Worm (Caenorhabditis elegans) whole organism, L1 larva: ENCODE measurements around the gene acr-17.
"Not testable (repeated sequence)": the region's sequence is repeated elsewhere in the genome, so short reads cannot be mapped to it uniquely, and the experiment has no call there.

Source experiments
- C34B4.2 ChIP-seq: sonication (generic microtip); optimal IDR thresholded peaks from 2 replicates; lab custom pipeline; 2017; ENCODE audit warnings: mild to moderate bottlenecking, missing genetic modification characterization, missing compliant biosample characterization
- F16B12.6 ChIP-seq: fragments of 150-350 bp; optimal IDR thresholded peaks from 2 replicates; lab custom pipeline; 2014; ENCODE audit warnings: missing biosample characterization, missing genetic modification characterization
- Y116A8C.19 ChIP-seq: sonication (generic microtip); optimal IDR thresholded peaks from 2 replicates; lab custom pipeline; 2016; ENCODE audit warnings: missing compliant biosample characterization, missing genetic modification characterization, borderline replicate concordance
- aly-2 ChIP-seq: fragments of 150-350 bp; optimal IDR thresholded peaks from 2 replicates; lab custom pipeline; 2014; ENCODE audit warnings: missing biosample characterization, missing genetic modification characterization
- blmp-1 ChIP-seq: fragments of 150-350 bp; optimal IDR thresholded peaks from 2 replicates; lab custom pipeline; 2014; ENCODE audit warnings: missing biosample characterization, missing genetic modification characterization
- ces-1 ChIP-seq: fragments of 150-350 bp; optimal IDR thresholded peaks from 2 replicates; lab custom pipeline; 2014; ENCODE audit warnings: missing biosample characterization, missing genetic modification reagents, missing genetic modification characterization
- dpl-1 ChIP-seq, 3 experiments: fragments of 150-350 bp in 2 of 3; sonication (generic microtip) in 1 of 3; optimal IDR thresholded peaks; 2 replicates each; lab custom pipeline; 2014 to 2017; ENCODE audit warnings: missing biosample characterization in 3 of 3, missing genetic modification characterization in 3 of 3, missing genetic modification reagents in 3 of 3
- efl-1 ChIP-seq, 4 experiments: fragments of 150-350 bp; optimal IDR thresholded peaks in 3 of 4; peaks in 1 of 4; 1 replicate in 1 of 4; 2 replicates in 3 of 4; lab custom pipeline; 2014; ENCODE audit warnings: missing biosample characterization in 2 of 4, missing genetic modification characterization in 2 of 4, missing genetic modification reagents in 2 of 4
- egl-27 ChIP-seq, 2 experiments: fragments of 150-350 bp in 1 of 2; sonication (generic microtip); optimal IDR thresholded peaks; 3 replicates each; lab custom pipeline; 2017 to 2018; ENCODE audit warnings: missing biosample characterization in 2 of 2, missing genetic modification characterization in 2 of 2, missing genetic modification reagents in 2 of 2
- elt-2 ChIP-seq: sonication (generic microtip); optimal IDR thresholded peaks from 2 replicates; lab custom pipeline; 2016; ENCODE audit warnings: missing genetic modification characterization, mild to moderate bottlenecking, inconsistent platforms, missing compliant biosample characterization, missing genetic modification reagents
- elt-3 ChIP-seq, 6 experiments: fragments of 150-350 bp in 1 of 6; sonication (generic microtip); optimal IDR thresholded peaks; 2 replicates each; lab custom pipeline; 2017 to 2018; ENCODE audit warnings: missing biosample characterization in 6 of 6, missing genetic modification characterization in 6 of 6, inconsistent platforms in 1 of 6
- fkh-10 ChIP-seq: sonication (generic microtip); optimal IDR thresholded peaks from 2 replicates; lab custom pipeline; 2017; ENCODE audit warnings: missing biosample characterization, missing genetic modification reagents, missing genetic modification characterization
- fkh-4 ChIP-seq: sonication (generic microtip); optimal IDR thresholded peaks from 2 replicates; lab custom pipeline; 2016; ENCODE audit warnings: missing compliant biosample characterization, missing genetic modification characterization, borderline replicate concordance
- fos-1 ChIP-seq: fragments of 150-350 bp; optimal IDR thresholded peaks from 2 replicates; lab custom pipeline; 2014; ENCODE audit warnings: missing biosample characterization, missing genetic modification characterization
- hlh-4 ChIP-seq: sonication (generic microtip); optimal IDR thresholded peaks from 2 replicates; lab custom pipeline; 2016; ENCODE audit warnings: mild to moderate bottlenecking, missing genetic modification characterization, missing compliant biosample characterization
- isw-1 ChIP-seq: fragments of 200-800 bp; sonication (Bioruptor generic); IDR thresholded peaks from 2 replicates; pipeline ENCODE4 v1.3.6; 2022; ENCODE audit warnings: missing genetic modification characterization, missing compliant biosample characterization
- lin-13 ChIP-seq: fragments of 150-350 bp; optimal IDR thresholded peaks from 2 replicates; lab custom pipeline; 2014; ENCODE audit warnings: missing biosample characterization, missing genetic modification reagents, missing genetic modification characterization
- lin-14 ChIP-seq: fragments of 200-800 bp; sonication (Bioruptor generic); optimal IDR thresholded peaks from 2 replicates; lab custom pipeline; 2018; ENCODE audit warnings: mild to moderate bottlenecking, missing genetic modification characterization, moderate library complexity, missing compliant biosample characterization
- lin-15B ChIP-seq: fragments of 150-350 bp; sonication (generic microtip); optimal IDR thresholded peaks from 3 replicates; lab custom pipeline; 2014; ENCODE audit warnings: missing biosample characterization, missing genetic modification characterization
- lin-39 ChIP-seq: fragments of 150-350 bp; optimal IDR thresholded peaks from 2 replicates; lab custom pipeline; 2014; ENCODE audit warnings: missing biosample characterization, missing genetic modification reagents, missing genetic modification characterization
- lir-3 ChIP-seq: sonication (generic microtip); optimal IDR thresholded peaks from 2 replicates; lab custom pipeline; 2016; ENCODE audit warnings: mild to moderate bottlenecking, missing genetic modification characterization, moderate library complexity, missing compliant biosample characterization; ENCODE audit not compliant: poor library complexity
- lsy-2 ChIP-seq, 2 experiments: fragments of 150-350 bp; optimal IDR thresholded peaks; 2 replicates each; lab custom pipeline; 2014; ENCODE audit warnings: missing biosample characterization in 2 of 2, missing genetic modification characterization in 2 of 2
- mab-9 ChIP-seq: fragments of 200-800 bp; sonication (Bioruptor generic); IDR thresholded peaks from 2 replicates; pipeline ENCODE4 v1.3.6; 2022; ENCODE audit warnings: missing genetic modification reagents, missing genetic modification characterization, missing compliant biosample characterization
- mep-1 ChIP-seq: fragments of 150-350 bp; optimal IDR thresholded peaks from 2 replicates; lab custom pipeline; 2014; ENCODE audit warnings: missing biosample characterization, missing genetic modification characterization
- nhr-12 ChIP-seq: sonication (generic microtip); optimal IDR thresholded peaks from 2 replicates; lab custom pipeline; 2017; ENCODE audit warnings: missing biosample characterization, missing genetic modification characterization
- nhr-19 ChIP-seq: fragments of 200-800 bp; sonication (Bioruptor generic); conservative IDR thresholded peaks from 2 replicates; pipeline ENCODE4 v1.3.6; 2022; ENCODE audit warnings: missing genetic modification characterization, missing compliant biosample characterization
- nhr-20 ChIP-seq: sonication (generic microtip); optimal IDR thresholded peaks from 2 replicates; lab custom pipeline; 2016; ENCODE audit warnings: mild to moderate bottlenecking, missing genetic modification characterization, missing compliant biosample characterization
- nhr-237 ChIP-seq: fragments of 150-350 bp; optimal IDR thresholded peaks from 2 replicates; lab custom pipeline; 2014; ENCODE audit warnings: missing biosample characterization, missing genetic modification characterization
- nhr-71 ChIP-seq: sonication (generic microtip); optimal IDR thresholded peaks from 2 replicates; lab custom pipeline; 2016; ENCODE audit warnings: mild to moderate bottlenecking, missing genetic modification characterization, moderate library complexity, missing compliant biosample characterization
- nhr-76 ChIP-seq: sonication (generic microtip); optimal IDR thresholded peaks from 2 replicates; lab custom pipeline; 2017; ENCODE audit warnings: missing biosample characterization, missing genetic modification characterization
- nhr-90 ChIP-seq: sonication (generic microtip); optimal IDR thresholded peaks from 2 replicates; lab custom pipeline; 2016; ENCODE audit warnings: mild to moderate bottlenecking, missing genetic modification characterization, missing compliant biosample characterization; ENCODE audit not compliant: poor library complexity
- pag-3 ChIP-seq: sonication (generic microtip); optimal IDR thresholded peaks from 2 replicates; lab custom pipeline; 2017; ENCODE audit warnings: missing genetic modification characterization, mild to moderate bottlenecking, missing compliant biosample characterization, antibody characterized with exemption, borderline replicate concordance; ENCODE audit not compliant: insufficient read depth
- pax-3 ChIP-seq: fragments of 200-800 bp; sonication (Bioruptor generic); optimal IDR thresholded peaks from 2 replicates; lab custom pipeline; 2018; ENCODE audit warnings: mild to moderate bottlenecking, missing genetic modification characterization, moderate library complexity, missing compliant biosample characterization
- skn-1 ChIP-seq: fragments of 150-350 bp; optimal IDR thresholded peaks from 2 replicates; lab custom pipeline; 2014; ENCODE audit warnings: missing biosample characterization, missing genetic modification characterization
- tbx-2 ChIP-seq: sonication (generic microtip); optimal IDR thresholded peaks from 2 replicates; lab custom pipeline; 2016; ENCODE audit warnings: missing genetic modification characterization, missing compliant biosample characterization
- unc-130 ChIP-seq: fragments of 150-350 bp; optimal IDR thresholded peaks from 2 replicates; lab custom pipeline; 2017; ENCODE audit warnings: missing biosample characterization, missing genetic modification characterization, inconsistent platforms
- unc-30 ChIP-seq: sonication (generic microtip); optimal IDR thresholded peaks from 2 replicates; lab custom pipeline; 2017; ENCODE audit warnings: missing biosample characterization, missing genetic modification characterization
- unc-62 ChIP-seq: fragments of 150-350 bp; optimal IDR thresholded peaks from 2 replicates; lab custom pipeline; 2014; ENCODE audit warnings: missing biosample characterization, missing genetic modification reagents, missing genetic modification characterization
- vab-15 ChIP-seq: sonication (generic microtip); optimal IDR thresholded peaks from 2 replicates; lab custom pipeline; 2017; ENCODE audit warnings: missing genotype, mild to moderate bottlenecking, missing genetic modification characterization, missing compliant biosample characterization
- zag-1 ChIP-seq: fragments of 150-350 bp; optimal IDR thresholded peaks from 2 replicates; lab custom pipeline; 2014; ENCODE audit warnings: missing biosample characterization, missing genetic modification characterization
- zip-4 ChIP-seq: fragments of 200-800 bp; sonication (Bioruptor generic); optimal IDR thresholded peaks from 2 replicates; lab custom pipeline; 2018; ENCODE audit warnings: mild to moderate bottlenecking, missing genetic modification characterization, moderate library complexity, missing compliant biosample characterization
- ztf-11 ChIP-seq, 2 experiments: sonication (generic microtip); optimal IDR thresholded peaks; 2 replicates each; lab custom pipeline; 2016 to 2017; ENCODE audit warnings: missing genetic modification characterization in 2 of 2, missing biosample characterization in 1 of 2, missing compliant biosample characterization in 1 of 2
- ztf-4 ChIP-seq: fragments of 150-350 bp; optimal IDR thresholded peaks from 2 replicates; lab custom pipeline; 2014; ENCODE audit warnings: missing biosample characterization, missing genetic modification characterization

Gene acr-17

DNA sequence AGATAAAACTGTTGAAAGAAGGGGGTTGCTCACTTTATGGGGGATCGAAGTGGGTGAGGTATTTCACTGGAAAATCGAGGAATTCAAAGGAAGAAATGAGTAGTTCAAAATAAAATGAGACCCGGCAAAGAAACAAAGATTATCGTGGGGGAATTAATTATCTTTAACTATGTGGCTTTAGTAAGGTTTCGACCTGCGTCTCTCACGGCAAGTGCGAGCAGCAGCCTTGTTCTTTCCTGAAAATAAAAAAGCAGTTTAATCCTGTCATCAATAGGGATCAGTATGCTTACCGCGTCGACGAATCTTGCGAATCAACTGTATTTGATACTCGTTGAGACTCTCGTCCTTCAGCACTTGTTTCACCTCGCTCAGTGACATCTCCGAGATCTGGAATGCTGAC, 13.4 kb downstream of the acr-17 start, which contains the start of gene srh-271:
Gene srh-271, minus strand, starts transcription at position 101 of the 400 bp plus-strand sequence.
- TF ChIP-seq efl-1 (optimal IDR thresholded peaks at IDR 0.05; lab: Kevin White, UChicago) (no peak), efl-1 (GFP tag; optimal IDR thresholded peaks at IDR 0.05 in 1 of 2; lab: Kevin White, UChicago) (peak in 1 of 2 experiments; percentile 38), nhr-19 (no peak)
- TF ChIP-seq, all 84 proteins: peak for 1

DNA sequence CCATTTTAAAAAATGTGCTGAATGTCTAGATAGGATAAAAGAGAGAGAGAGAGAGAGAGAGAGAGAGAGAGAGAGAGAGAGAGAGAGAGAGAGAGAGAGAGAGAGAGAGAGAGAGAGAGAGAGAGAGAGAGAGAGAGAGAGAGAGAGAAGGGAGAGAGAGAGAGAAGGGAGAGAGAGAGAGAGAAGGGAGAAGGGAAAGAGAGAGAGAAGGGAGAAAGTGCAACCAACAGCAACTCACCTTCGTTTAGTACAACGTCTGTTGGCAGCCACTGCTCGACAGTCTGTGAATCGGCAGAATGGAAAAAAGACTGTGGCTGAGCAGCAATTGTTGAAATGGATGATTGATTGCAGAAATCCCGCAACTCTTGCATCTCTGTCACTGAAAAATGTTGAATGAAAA, 15.3 kb downstream of the acr-17 start:
- TF ChIP-seq efl-1 (optimal IDR thresholded peaks at IDR 0.05; lab: Kevin White, UChicago) (peak in 1 of 2 experiments; percentile 8), efl-1 (GFP tag; optimal IDR thresholded peaks at IDR 0.05 in 1 of 2; lab: Kevin White, UChicago) (no peak), ztf-11 (tag; optimal IDR thresholded peaks at IDR 0.05; lab: Kevin White, UChicago) (no peak)
- TF ChIP-seq, all 84 proteins: peak for 1

DNA sequence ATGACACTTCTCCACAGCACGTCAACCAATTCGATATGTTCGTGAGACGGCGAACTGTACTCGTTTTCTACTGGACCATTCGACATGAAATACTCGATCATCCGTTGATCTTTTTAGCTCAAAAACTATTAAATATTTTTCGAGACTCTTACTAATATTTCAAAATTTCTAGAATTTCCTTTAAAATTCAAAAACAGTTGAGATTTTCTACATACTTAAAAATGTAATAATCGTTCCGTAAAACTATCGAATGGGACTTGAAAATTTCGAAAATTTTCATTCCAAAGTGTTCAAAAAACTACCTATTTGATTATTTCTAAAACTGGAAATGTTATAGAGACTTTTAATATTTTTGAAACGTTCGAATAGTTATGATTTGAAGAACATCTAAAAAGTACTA, 16.9 kb downstream of the acr-17 start, which contains the start of gene sknr-1:
Gene sknr-1, minus strand, starts transcription at position 101 of the 400 bp plus-strand sequence.
- not testable (repeated sequence) for TF ChIP-seq mab-9 (GFP tag; lab: Robert Waterston, UW); nhr-19; fos-1 (tag; lab: Kevin White, UChicago)

DNA sequence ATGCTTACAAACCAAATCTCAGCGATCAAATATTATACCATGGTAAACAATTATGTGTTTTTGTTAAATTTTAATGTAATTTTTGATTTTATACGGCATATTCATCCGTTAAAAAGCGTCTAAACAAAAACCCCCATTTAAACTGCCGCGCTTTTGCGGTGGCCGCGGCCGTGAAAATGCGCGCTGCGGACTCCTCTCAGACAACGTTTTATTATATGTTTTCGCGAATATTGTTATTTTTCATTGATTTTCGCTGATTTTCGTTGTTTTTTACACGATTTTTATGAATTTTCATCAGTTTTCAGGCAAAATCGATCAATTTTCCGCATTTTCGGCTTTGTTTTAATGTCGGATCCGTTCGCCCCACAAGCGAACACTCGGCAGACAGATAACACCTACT, 30.1 kb downstream of the acr-17 start, which contains the start of gene W02H5.19:
Gene W02H5.19, plus strand, starts transcription at position 346 of the 400 bp plus-strand sequence.
- no peak for TF ChIP-seq unc-62 (GFP tag; lab: Kevin White, UChicago)
- peak; percentile 81 for TF ChIP-seq zip-4 (GFP tag; lab: Kevin White, UChicago)
- TF ChIP-seq lin-13 (GFP tag; lab: Kevin White, UChicago): peak; percentile 67
- no peak for TF ChIP-seq pag-3 (tag; lab: Kevin White, UChicago)
- no peak for TF ChIP-seq zag-1 (tag; lab: Kevin White, UChicago)
- peak; percentile 82 for TF ChIP-seq vab-15 (tag; lab: Kevin White, UChicago)
- TF ChIP-seq mep-1 (tag; lab: Kevin White, UChicago): peak; percentile 74
- peak; percentile 7 for TF ChIP-seq fos-1 (tag; lab: Kevin White, UChicago)
- TF ChIP-seq elt-3 (tag; optimal IDR thresholded peaks at IDR 0.05; lab: Kevin White, UChicago): peak in 2 of 6 experiments; percentile 55 to 71
- no peak for TF ChIP-seq lin-14 (GFP tag; lab: Kevin White, UChicago)
- no peak for TF ChIP-seq nhr-76 (tag; lab: Kevin White, UChicago)
- no peak for TF ChIP-seq ces-1 (GFP tag; lab: Kevin White, UChicago)
- peak; percentile 20 for TF ChIP-seq ztf-4 (tag; lab: Kevin White, UChicago)
- peak; percentile 97 for TF ChIP-seq nhr-90 (tag; lab: Kevin White, UChicago)
- TF ChIP-seq nhr-71: peak; percentile 96
- peak; percentile 70 for TF ChIP-seq lin-39 (tag; lab: Kevin White, UChicago)
- TF ChIP-seq C34B4.2: peak; percentile 56
- TF ChIP-seq aly-2 (tag; lab: Kevin White, UChicago): no peak
- TF ChIP-seq fkh-10 (GFP tag; lab: Kevin White, UChicago): no peak
- TF ChIP-seq lin-15B: peak; percentile 56
- peak; percentile 87 for TF ChIP-seq Y116A8C.19 (tag; lab: Kevin White, UChicago)
- TF ChIP-seq elt-2 (tag; lab: Kevin White, UChicago): peak; percentile 84
- peak; percentile 69 for TF ChIP-seq skn-1 (tag; lab: Kevin White, UChicago)
- TF ChIP-seq blmp-1 (tag; lab: Kevin White, UChicago): peak; percentile 61
- no peak for TF ChIP-seq unc-30 (tag; lab: Kevin White, UChicago)
- TF ChIP-seq lsy-2 (tag; optimal IDR thresholded peaks at IDR 0.05; lab: Kevin White, UChicago): peak; percentile 81 to 88
- peak; percentile 95 for TF ChIP-seq pax-3 (tag; lab: Kevin White, UChicago)
- peak; percentile 60 for TF ChIP-seq unc-130
- peak; percentile 98 for TF ChIP-seq fkh-4 (tag; lab: Kevin White, UChicago)
- TF ChIP-seq tbx-2 (tag; lab: Kevin White, UChicago): peak; percentile 96
- TF ChIP-seq efl-1 (optimal IDR thresholded peaks at IDR 0.05; lab: Kevin White, UChicago): peak; percentile 97 to 98
- peak; percentile 97 to 100 for TF ChIP-seq efl-1 (GFP tag; optimal IDR thresholded peaks at IDR 0.05 in 1 of 2; lab: Kevin White, UChicago)
- TF ChIP-seq nhr-12 (tag; lab: Kevin White, UChicago): no peak
- TF ChIP-seq nhr-20 (tag; lab: Kevin White, UChicago): peak; percentile 94
- peak; percentile 91 for TF ChIP-seq hlh-4 (tag; lab: Kevin White, UChicago)
- no peak for TF ChIP-seq egl-27 (tag; optimal IDR thresholded peaks at IDR 0.05; lab: Kevin White, UChicago)
- no peak for TF ChIP-seq lir-3 (tag; lab: Kevin White, UChicago)
- peak; percentile 84 for TF ChIP-seq isw-1
- TF ChIP-seq dpl-1 (GFP tag; optimal IDR thresholded peaks at IDR 0.05; lab: Kevin White, UChicago): peak; percentile 94 to 98 (median 97)
- TF ChIP-seq F16B12.6: peak; percentile 45
- TF ChIP-seq nhr-237 (tag; lab: Kevin White, UChicago): no peak
